Fruit fly (Drosophila melanogaster): ENCODE results near the gene CG3744.

The CG3744 gene

DNA sequence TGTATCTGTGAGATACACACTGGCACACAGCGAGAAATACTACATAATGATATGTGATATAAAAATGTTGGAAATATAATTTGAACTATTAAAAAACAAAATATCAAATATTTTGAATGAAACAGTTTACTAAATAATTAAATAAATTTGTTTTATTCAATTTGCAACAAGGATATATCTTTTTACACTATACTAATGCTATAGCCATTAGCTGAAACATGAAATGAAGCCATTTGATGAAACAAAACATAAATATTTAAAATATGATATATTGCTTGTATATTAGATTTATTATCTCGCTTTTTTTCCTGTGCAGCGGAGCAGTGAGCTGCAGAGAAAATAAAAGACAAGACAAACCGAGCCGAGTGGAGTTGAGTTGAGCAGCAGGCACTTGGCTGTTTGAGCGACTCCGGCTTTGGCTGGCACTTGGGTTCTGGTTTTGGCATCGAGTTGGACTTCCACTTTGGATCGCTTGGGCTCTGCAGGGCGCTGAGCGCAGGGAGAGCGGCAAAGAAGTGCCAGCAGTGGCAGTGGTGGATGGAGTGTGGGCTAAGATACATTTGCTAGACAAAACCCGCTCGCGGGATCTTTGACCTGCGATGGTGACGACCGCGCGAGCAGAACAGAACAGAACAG, 17.0 kb upstream of the CG3744 start (continued):
- TF ChIP-seq CG33213 (GFP tag; optimal IDR thresholded peaks at IDR 0.05) (no peak), CG6791 (GFP tag; IDR thresholded peaks at IDR 0.05; ENCODE audit: partially characterized antibody) (no peak), CG15011 (GFP tag; optimal IDR thresholded peaks at IDR 0.05) (peak; percentile 75), sc (optimal IDR thresholded peaks at IDR 0.05) (no peak), sc (GFP tag; optimal IDR thresholded peaks at IDR 0.05) (peak; percentile 48), CG10654 (GFP tag; optimal IDR thresholded peaks at IDR 0.05) (peak; percentile 62), Atf-2 (GFP tag; optimal IDR thresholded peaks at IDR 0.05) (no peak), CG4617 (GFP tag; optimal IDR thresholded peaks at IDR 0.05; ENCODE audit: borderline replicate concordance) (no peak), CG9609 (GFP tag; optimal IDR thresholded peaks at IDR 0.05) (no peak), Sox100B (GFP tag; optimal IDR thresholded peaks at IDR 0.05) (peak; percentile 93), CG15696 (tag; optimal IDR thresholded peaks at IDR 0.05) (peak; percentile 92), pfk (GFP tag; optimal IDR thresholded peaks at IDR 0.05) (no peak), CG14710 (tag; optimal IDR thresholded peaks at IDR 0.05) (peak; percentile 94), CG1233 (GFP tag; optimal IDR thresholded peaks at IDR 0.05) (peak; percentile 74), CG8478 (optimal IDR thresholded peaks at IDR 0.05) (no peak), kah (GFP tag; optimal IDR thresholded peaks at IDR 0.05) (peak; percentile 53), danr (GFP tag; IDR thresholded peaks at IDR 0.05) (no peak; the same call in 1 of the 2 replicates), CG33557 (GFP tag; optimal IDR thresholded peaks at IDR 0.05) (peak; percentile 89), Fer2 (tag; optimal IDR thresholded peaks at IDR 0.05) (peak; percentile 37), CG15073 (GFP tag; optimal IDR thresholded peaks at IDR 0.05) (no peak), B-H1 (GFP tag; IDR thresholded peaks at IDR 0.05) (peak; percentile 39; the same call in 2 of the 3 replicates), Taf1 (GFP tag; IDR thresholded peaks at IDR 0.05) (no peak), Mrtf (GFP tag; IDR thresholded peaks at IDR 0.05) (peak; percentile 55; the same call in 2 of the 3 replicates), Jarid2 (GFP tag; optimal IDR thresholded peaks at IDR 0.05) (peak; percentile 38), ERR (GFP tag; optimal IDR thresholded peaks at IDR 0.05) (no peak), Dip3 (GFP tag; optimal IDR thresholded peaks at IDR 0.05) (no peak), Lhr (GFP tag; optimal IDR thresholded peaks at IDR 0.05) (peak; percentile 32), Asciz (GFP tag; optimal IDR thresholded peaks at IDR 0.05) (peak; percentile 80), Bteb2 (GFP tag; optimal IDR thresholded peaks at IDR 0.05) (no peak), stc (GFP tag; IDR thresholded peaks at IDR 0.05) (no peak; the same call in 1 of the 2 replicates), CG2875 (GFP tag; optimal IDR thresholded peaks at IDR 0.05) (peak; percentile 45), hb (GFP tag; IDR thresholded peaks at IDR 0.05; ENCODE audit: partially characterized antibody) (no peak), CG18262 (tag; optimal IDR thresholded peaks at IDR 0.05) (peak; percentile 97), esg (GFP tag; conservative IDR thresholded peaks at IDR 0.05) (peak; percentile 64), jigr1 (GFP tag; IDR thresholded peaks at IDR 0.05) (0 out of 3 replicates have a peak, but pooled peaks have one; percentile 58), CG12659 (GFP tag; optimal IDR thresholded peaks at IDR 0.05) (peak; percentile 75), slbo (GFP tag; IDR thresholded peaks at IDR 0.05) (peak; percentile 73), Usf (GFP tag; optimal IDR thresholded peaks at IDR 0.05) (peak; percentile 29), chm (GFP tag; IDR thresholded peaks at IDR 0.05) (peak; percentile 55; the same call in 1 of the 2 replicates), CG17385 (GFP tag; optimal IDR thresholded peaks at IDR 0.05) (peak; percentile 74), CG10431 (GFP tag; optimal IDR thresholded peaks at IDR 0.05) (peak; percentile 45), Xrp1 (GFP tag; IDR thresholded peaks at IDR 0.05) (peak; percentile 81), CG12219 (GFP tag; optimal IDR thresholded peaks at IDR 0.05) (peak; percentile 8), lab (GFP tag; optimal IDR thresholded peaks at IDR 0.05) (peak; percentile 75), Hand (GFP tag; optimal IDR thresholded peaks at IDR 0.05) (no peak), ham (GFP tag; IDR thresholded peaks at IDR 0.05) (no peak), Awh (GFP tag; IDR thresholded peaks at IDR 0.05) (peak; percentile 36; the same call in 1 of the 2 replicates), CG10462 (GFP tag; optimal IDR thresholded peaks at IDR 0.05) (no peak), Max (GFP tag; optimal IDR thresholded peaks at IDR 0.05) (peak; percentile 54), chinmo (GFP tag; IDR thresholded peaks at IDR 0.05; ENCODE audit: partially characterized antibody) (peak; percentile 56; the same call in 1 of the 4 replicates)

Data from whole organism, embryonic.